Fruit fly (Drosophila melanogaster): ENCODE measurements around the gene CG31115.

The CG31115 gene

DNA sequence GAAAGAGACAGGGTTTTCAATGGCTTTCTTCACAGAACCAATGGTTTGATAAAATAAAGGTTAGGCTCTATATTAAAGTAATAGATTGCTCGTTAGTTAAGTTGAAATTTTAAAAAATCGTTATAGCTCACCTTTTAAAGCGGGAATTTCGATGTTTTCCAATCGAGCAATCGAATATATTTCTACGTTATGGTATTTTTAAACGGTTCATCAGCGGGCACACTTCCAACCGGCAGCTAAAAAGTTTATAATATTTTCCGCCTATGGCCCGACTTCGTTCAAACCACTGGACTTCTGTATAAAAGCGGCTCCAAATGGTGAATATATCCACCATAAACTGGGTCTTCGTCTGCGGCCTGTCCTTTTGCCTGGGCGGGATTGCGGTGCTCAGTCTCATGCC lies 13.7 kb upstream of the CG31115 start, which contains the start of gene beta4GalT7 (continued):
- TF ChIP-seq CG1529 (GFP tag; optimal IDR thresholded peaks at IDR 0.05) (no peak), gfzf (GFP tag; optimal IDR thresholded peaks at IDR 0.05) (peak; percentile 79), BEAF-32 (GFP tag; optimal IDR thresholded peaks at IDR 0.05) (peak; percentile 26), Ets97D (GFP tag; optimal IDR thresholded peaks at IDR 0.05) (peak; percentile 10), CG2199 (GFP tag; IDR thresholded peaks at IDR 0.05) (no peak), tup (GFP tag; optimal IDR thresholded peaks at IDR 0.05) (no peak), Scr (GFP tag; IDR thresholded peaks at IDR 0.05; ENCODE audit: partially characterized antibody) (peak; percentile 25; the same call in 1 of the 2 replicates), CG15514 (GFP tag; optimal IDR thresholded peaks at IDR 0.05) (peak; percentile 48), CG1647 (GFP tag; optimal IDR thresholded peaks at IDR 0.05) (no peak), Mes4 (GFP tag; optimal IDR thresholded peaks at IDR 0.05) (no peak), CG9932 (GFP tag; IDR thresholded peaks at IDR 0.05) (no peak), Dref (GFP tag; IDR thresholded peaks at IDR 0.05) (peak; percentile 70), CG1603 (tag; optimal IDR thresholded peaks at IDR 0.05) (peak; percentile 46), sens (GFP tag) (no peak), D19A (tag; optimal IDR thresholded peaks at IDR 0.05) (no peak), MBD-R2 (GFP tag; IDR thresholded peaks at IDR 0.05) (peak; percentile 69), sob (GFP tag; IDR thresholded peaks at IDR 0.05) (no peak), CG14710 (tag; optimal IDR thresholded peaks at IDR 0.05) (peak; percentile 6), CG32767 (GFP tag; IDR thresholded peaks at IDR 0.05) (no peak), Stat92E (GFP tag; optimal IDR thresholded peaks at IDR 0.05) (no peak), CG11247 (GFP tag; IDR thresholded peaks at IDR 0.05) (no peak), Hand (GFP tag; optimal IDR thresholded peaks at IDR 0.05) (no peak)

DNA sequence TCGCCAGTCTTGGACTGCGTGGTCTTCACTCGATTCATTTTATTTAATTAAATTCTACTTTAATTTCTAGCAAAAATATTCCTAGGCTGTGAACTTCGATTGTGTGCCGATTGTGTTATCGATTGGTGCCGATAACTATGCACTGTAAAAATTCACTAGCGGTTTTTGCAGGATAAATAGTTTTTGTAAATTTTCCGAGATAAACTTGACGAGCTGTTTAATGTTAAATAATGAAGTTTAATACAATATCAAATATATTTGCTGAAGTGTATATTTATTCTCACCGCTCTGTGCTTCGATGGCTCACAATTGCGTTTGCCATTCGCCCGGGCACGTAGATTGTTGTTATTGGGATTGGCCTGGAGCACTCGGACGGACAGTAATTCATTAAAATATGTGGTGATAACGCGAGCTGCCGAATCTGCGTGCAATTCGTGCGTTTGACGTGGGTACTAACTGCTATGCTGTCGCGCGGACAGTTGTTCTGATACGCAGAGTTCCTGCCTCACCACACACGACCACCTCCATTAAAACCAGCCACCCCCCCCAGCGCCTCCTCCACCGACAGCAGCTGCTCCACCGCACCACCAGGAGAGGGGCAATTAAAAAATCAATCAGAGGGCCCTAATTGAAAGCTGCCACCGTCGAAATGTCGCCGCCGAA lies 11.7 kb upstream of the CG31115 start, which contains the start of the genes EMC6 and Hr96:
EMC6 (minus strand) TSS at position 123 of the 663 bp plus-strand sequence.
Hr96 (plus strand) TSS at position 341 of the 663 bp plus-strand sequence.
- TF ChIP-seq CG6654 (GFP tag; optimal IDR thresholded peaks at IDR 0.05) (peak; percentile 72), CG4282 (GFP tag; optimal IDR thresholded peaks at IDR 0.05) (peak; percentile 87), Asciz (GFP tag; optimal IDR thresholded peaks at IDR 0.05) (peak; percentile 83), seq (GFP tag; IDR thresholded peaks at IDR 0.05) (peak; percentile 89), CG10267 (tag; optimal IDR thresholded peaks at IDR 0.05) (peak; percentile 88), hkb (optimal IDR thresholded peaks at IDR 0.05) (no peak), hkb (GFP tag; IDR thresholded peaks at IDR 0.05) (peak; percentile 91), CG3726 (GFP tag; IDR thresholded peaks at IDR 0.05) (peak; percentile 89), HLH54F (GFP tag; optimal IDR thresholded peaks at IDR 0.05) (peak; percentile 96), CG3838 (GFP tag; optimal IDR thresholded peaks at IDR 0.05) (peak; percentile 89), Meics (GFP tag; optimal IDR thresholded peaks at IDR 0.05) (peak; percentile 94), Hr51 (GFP tag; optimal IDR thresholded peaks at IDR 0.05) (peak; percentile 91 to 94), Six4 (GFP tag; optimal IDR thresholded peaks at IDR 0.05) (peak; percentile 91), Jarid2 (GFP tag; optimal IDR thresholded peaks at IDR 0.05) (no peak), CG4730 (GFP tag; IDR thresholded peaks at IDR 0.05) (peak; percentile 93), Oaz (GFP tag; IDR thresholded peaks at IDR 0.05) (peak; percentile 93), CG6175 (GFP tag; IDR thresholded peaks at IDR 0.05) (peak; percentile 87), CG17186 (GFP tag; optimal IDR thresholded peaks at IDR 0.05) (peak; percentile 87), CG11695 (GFP tag; IDR thresholded peaks at IDR 0.05) (peak; percentile 87), CG32772 (GFP tag; IDR thresholded peaks at IDR 0.05) (peak; percentile 92), br (optimal IDR thresholded peaks at IDR 0.05) (no peak), Rx (GFP tag; IDR thresholded peaks at IDR 0.05) (peak; percentile 89), bowl (GFP tag; IDR thresholded peaks at IDR 0.05) (peak; percentile 71; the same call in 1 of the 2 replicates), tgo (GFP tag; IDR thresholded peaks at IDR 0.05) (peak; percentile 92), BtbVII (GFP tag; optimal IDR thresholded peaks at IDR 0.05) (peak; percentile 83), en (GFP tag; optimal IDR thresholded peaks at IDR 0.05) (peak; percentile 80), slp2 (GFP tag; optimal IDR thresholded peaks at IDR 0.05) (peak; percentile 91), da (GFP tag; optimal IDR thresholded peaks at IDR 0.05) (peak; percentile 60), Hmx (GFP tag; optimal IDR thresholded peaks at IDR 0.05) (peak; percentile 75)
